Worm (Caenorhabditis elegans) whole organism, L2 larva: ENCODE measurements around the gene Y32F6B.9.

Experiments
- Y55F3AM.14 ChIP-seq: fragments of 200-800 bp; sonication (Bioruptor generic); optimal IDR thresholded peaks from 2 replicates; lab custom pipeline; 2018; ENCODE audit warnings: mild to moderate bottlenecking, missing genetic modification characterization, missing compliant biosample characterization
- alr-1 ChIP-seq: fragments of 150-350 bp; optimal IDR thresholded peaks from 2 replicates; lab custom pipeline; 2014; ENCODE audit warnings: missing biosample characterization, missing genetic modification characterization
- aly-2 ChIP-seq: fragments of 150-350 bp; optimal IDR thresholded peaks from 2 replicates; lab custom pipeline; 2014; ENCODE audit warnings: missing biosample characterization, missing genetic modification characterization
- blmp-1 ChIP-seq: sonication (generic microtip); optimal IDR thresholded peaks from 2 replicates; lab custom pipeline; 2017; ENCODE audit warnings: missing genetic modification characterization, mild to moderate bottlenecking, missing compliant biosample characterization, antibody characterized with exemption, moderate library complexity; ENCODE audit not compliant: insufficient read depth
- ceh-16 ChIP-seq: fragments of 150-350 bp; optimal IDR thresholded peaks from 2 replicates; lab custom pipeline; 2014; ENCODE audit warnings: missing biosample characterization, missing genetic modification characterization
- ceh-82 ChIP-seq: fragments of 150-350 bp; optimal IDR thresholded peaks from 2 replicates; lab custom pipeline; 2014; ENCODE audit warnings: missing biosample characterization, missing genetic modification characterization
- crh-2 ChIP-seq: sonication (generic microtip); optimal IDR thresholded peaks from 2 replicates; lab custom pipeline; 2017; ENCODE audit warnings: missing biosample characterization, missing genetic modification characterization
- dmd-4 ChIP-seq: sonication (generic microtip); optimal IDR thresholded peaks from 2 replicates; lab custom pipeline; 2017; ENCODE audit warnings: missing biosample characterization, missing genetic modification characterization
- elt-1 ChIP-seq: fragments of 150-350 bp; optimal IDR thresholded peaks from 2 replicates; lab custom pipeline; 2014; ENCODE audit warnings: missing biosample characterization, missing genetic modification characterization
- elt-3 ChIP-seq: sonication (generic microtip); optimal IDR thresholded peaks from 2 replicates; lab custom pipeline; 2017; ENCODE audit warnings: missing biosample characterization, missing genetic modification characterization
- fos-1 ChIP-seq: fragments of 150-350 bp; optimal IDR thresholded peaks from 2 replicates; lab custom pipeline; 2014; ENCODE audit warnings: missing biosample characterization, missing genetic modification characterization
- gmeb-1 ChIP-seq: fragments of 150-350 bp; optimal IDR thresholded peaks from 2 replicates; lab custom pipeline; 2014; ENCODE audit warnings: missing biosample characterization, missing genetic modification characterization
- lin-11 ChIP-seq: fragments of 150-350 bp; sonication (generic microtip); optimal IDR thresholded peaks from 2 replicates; lab custom pipeline; 2014; ENCODE audit warnings: missing biosample characterization, missing genetic modification characterization, inconsistent platforms, mixed read lengths
- lin-39 ChIP-seq: fragments of 150-350 bp; optimal IDR thresholded peaks from 2 replicates; lab custom pipeline; 2014; ENCODE audit warnings: missing biosample characterization, missing genetic modification reagents, missing genetic modification characterization
- lsy-2 ChIP-seq, 2 experiments: fragments of 150-350 bp in 1 of 2; sonication (generic microtip) in 1 of 2; optimal IDR thresholded peaks; 2 replicates each; lab custom pipeline; 2014 to 2017; ENCODE audit warnings: missing biosample characterization in 2 of 2, missing genetic modification characterization in 2 of 2
- mab-5 ChIP-seq: fragments of 150-350 bp; optimal IDR thresholded peaks from 2 replicates; lab custom pipeline; 2014; ENCODE audit warnings: missing biosample characterization, missing genetic modification characterization
- mbf-1 ChIP-seq: sonication (generic microtip); optimal IDR thresholded peaks from 2 replicates; lab custom pipeline; 2017; ENCODE audit warnings: missing biosample characterization, missing genetic modification characterization
- nhr-10 ChIP-seq: sonication (generic microtip); optimal IDR thresholded peaks from 2 replicates; lab custom pipeline; 2017; ENCODE audit warnings: missing biosample characterization, missing genetic modification characterization
- nhr-11 ChIP-seq: fragments of 150-350 bp; optimal IDR thresholded peaks from 2 replicates; lab custom pipeline; 2014; ENCODE audit warnings: missing biosample characterization, missing genetic modification characterization
- nhr-12 ChIP-seq: fragments of 150-350 bp; optimal IDR thresholded peaks from 2 replicates; lab custom pipeline; 2014; ENCODE audit warnings: missing biosample characterization, missing genetic modification characterization
- nhr-129 ChIP-seq: fragments of 150-350 bp; optimal IDR thresholded peaks from 2 replicates; lab custom pipeline; 2014; ENCODE audit warnings: missing biosample characterization, missing genetic modification characterization
- nhr-21 ChIP-seq: fragments of 150-350 bp; optimal IDR thresholded peaks from 2 replicates; lab custom pipeline; 2014; ENCODE audit warnings: missing biosample characterization, missing genetic modification characterization
- nhr-237 ChIP-seq: fragments of 150-350 bp; optimal IDR thresholded peaks from 2 replicates; lab custom pipeline; 2014; ENCODE audit warnings: missing biosample characterization, missing genetic modification characterization
- nhr-25 ChIP-seq: fragments of 150-350 bp; sonication (generic microtip); optimal IDR thresholded peaks from 3 replicates; lab custom pipeline; 2014; ENCODE audit warnings: missing biosample characterization, missing genetic modification characterization
- nhr-6 ChIP-seq: fragments of 150-350 bp; optimal IDR thresholded peaks from 2 replicates; lab custom pipeline; 2014; ENCODE audit warnings: missing biosample characterization, missing genetic modification characterization
- nhr-77 ChIP-seq: fragments of 150-350 bp; optimal IDR thresholded peaks from 2 replicates; lab custom pipeline; 2014; ENCODE audit warnings: missing biosample characterization, missing genetic modification characterization
- peb-1 ChIP-seq: fragments of 150-350 bp; optimal IDR thresholded peaks from 2 replicates; lab custom pipeline; 2014; ENCODE audit warnings: missing biosample characterization, missing genetic modification characterization
- sma-3 ChIP-seq: sonication (generic microtip); optimal IDR thresholded peaks from 2 replicates; lab custom pipeline; 2016; ENCODE audit warnings: missing genetic modification reagents, missing genetic modification characterization, missing compliant biosample characterization
- sma-9 ChIP-seq, 2 experiments: fragments of 150-350 bp in 1 of 2; sonication (generic microtip) in 1 of 2; optimal IDR thresholded peaks; 2 replicates each; lab custom pipeline; 2014 to 2016; ENCODE audit warnings: missing genetic modification characterization in 2 of 2, mild to moderate bottlenecking in 1 of 2, missing biosample characterization in 1 of 2, missing compliant biosample characterization in 1 of 2, missing genetic modification reagents in 1 of 2, moderate library complexity in 1 of 2
- unc-55 ChIP-seq: fragments of 150-350 bp; sonication (generic microtip); optimal IDR thresholded peaks from 3 replicates; lab custom pipeline; 2014; ENCODE audit warnings: missing biosample characterization, missing genetic modification reagents, missing genetic modification characterization
- zag-1 ChIP-seq: fragments of 150-350 bp; optimal IDR thresholded peaks from 2 replicates; lab custom pipeline; 2014; ENCODE audit warnings: missing biosample characterization, missing genetic modification characterization
- ztf-1 ChIP-seq: fragments of 200-800 bp; sonication (Bioruptor generic); conservative IDR thresholded peaks from 2 replicates; pipeline ENCODE4 v1.3.6; 2022; ENCODE audit warnings: missing genetic modification characterization, missing compliant biosample characterization

Gene Y32F6B.9

ce11 chrV:10468709-10469108 is 9.8 kb upstream of the Y32F6B.9 start:
- TF ChIP-seq ceh-82 (tag; lab: Kevin White, UChicago): no peak
- TF ChIP-seq ceh-16 (tag; lab: Kevin White, UChicago): no peak
- TF ChIP-seq Y55F3AM.14: no peak
- no peak for TF ChIP-seq nhr-12 (tag; lab: Kevin White, UChicago)
- no peak for TF ChIP-seq mab-5
- TF ChIP-seq lin-39 (tag; lab: Kevin White, UChicago): no peak
- no peak for TF ChIP-seq dmd-4 (tag; lab: Kevin White, UChicago)
- TF ChIP-seq lin-11 (tag; lab: Kevin White, UChicago): no peak
- TF ChIP-seq blmp-1 (tag; lab: Kevin White, UChicago): no peak
- no peak for TF ChIP-seq gmeb-1 (tag; lab: Kevin White, UChicago)
- TF ChIP-seq nhr-10 (tag; lab: Kevin White, UChicago): no peak
- no peak for TF ChIP-seq aly-2 (tag; lab: Kevin White, UChicago)
- TF ChIP-seq ztf-1 (GFP tag; lab: Robert Waterston, UW): no peak
- no peak for TF ChIP-seq nhr-21
- no peak for TF ChIP-seq crh-2 (tag; lab: Kevin White, UChicago)
- TF ChIP-seq mbf-1: no peak
- TF ChIP-seq nhr-25: no peak
- no peak for TF ChIP-seq elt-3 (tag; lab: Kevin White, UChicago)
- no peak for TF ChIP-seq lsy-2 (tag; optimal IDR thresholded peaks at IDR 0.05; lab: Kevin White, UChicago)
- TF ChIP-seq, all 48 proteins: peak for 0

- TF ChIP-seq aly-2 (tag; lab: Kevin White, UChicago) (no peak), nhr-25 (no peak), nhr-77 (no peak), zag-1 (tag; lab: Kevin White, UChicago) (no peak), unc-55 (GFP tag; lab: Kevin White, UChicago) (no peak), crh-2 (tag; lab: Kevin White, UChicago) (no peak), fos-1 (tag; lab: Kevin White, UChicago) (no peak), elt-3 (tag; lab: Kevin White, UChicago) (no peak), gmeb-1 (tag; lab: Kevin White, UChicago) (no peak)
Measured at ce11 chrV:10469845-10470244, 8.7 kb upstream of the Y32F6B.9 start.

ce11 chrV:10471007-10471406 is 7.5 kb upstream of the Y32F6B.9 start:
- TF ChIP-seq nhr-129: peak; percentile 27
- TF ChIP-seq nhr-237 (tag; lab: Kevin White, UChicago): no peak

- TF ChIP-seq Y55F3AM.14 (peak; percentile 21), nhr-237 (tag; lab: Kevin White, UChicago) (no peak), peb-1 (no peak), nhr-21 (peak; percentile 43), nhr-6 (no peak), sma-9 (GFP tag; optimal IDR thresholded peaks at IDR 0.05; lab: Kevin White, UChicago) (peak; percentile 36), sma-9 (tag; optimal IDR thresholded peaks at IDR 0.05; lab: Kevin White, UChicago) (no peak), alr-1 (tag; lab: Kevin White, UChicago) (no peak), zag-1 (tag; lab: Kevin White, UChicago) (no peak)
Measured at ce11 chrV:10472901-10473774, 5.4 kb upstream of the Y32F6B.9 start.

- TF ChIP-seq ceh-82 (tag; lab: Kevin White, UChicago) (no peak), elt-1 (tag; lab: Kevin White, UChicago) (no peak), sma-3 (GFP tag; lab: Kevin White, UChicago) (no peak), nhr-77 (no peak), nhr-11 (tag; lab: Kevin White, UChicago) (no peak), nhr-129 (no peak), mab-5 (no peak), ztf-1 (GFP tag; lab: Robert Waterston, UW) (no peak), nhr-21 (no peak), gmeb-1 (tag; lab: Kevin White, UChicago) (no peak), Y55F3AM.14 (no peak)
Measured at ce11 chrV:10474040-10474439, 4.5 kb upstream of the Y32F6B.9 start.
